Fruit fly (Drosophila melanogaster) whole organism, prepupa: ENCODE measurements around the gene Idh3a.

Experiments used
- CG10669 ChIP-seq: fragments of 200-800 bp; sonication (Bioruptor generic); optimal IDR thresholded peaks from 3 replicates; lab custom pipeline; 2018; ENCODE audit warnings: missing biosample characterization, mild to moderate bottlenecking, missing genetic modification characterization, moderate library complexity
- CG11294 ChIP-seq: fragments of 200-800 bp; sonication (Bioruptor generic); IDR thresholded peaks from 2 replicates; pipeline ENCODE4 v1.3.6; 2022; ENCODE audit warnings: missing biosample characterization, missing genetic modification characterization
- CG15336 ChIP-seq: fragments of 200-800 bp; sonication (Bioruptor generic); IDR thresholded peaks from 2 replicates; pipeline ENCODE4 v1.3.6; 2022; ENCODE audit warnings: missing biosample characterization, missing genetic modification characterization
- CG1621 ChIP-seq: fragments of 200-800 bp; sonication (Bioruptor generic); optimal IDR thresholded peaks from 3 replicates; lab custom pipeline; 2018; ENCODE audit warnings: missing biosample characterization, mild to moderate bottlenecking, missing genetic modification characterization
- CG16779 ChIP-seq: fragments of 200-800 bp; sonication (Bioruptor generic); optimal IDR thresholded peaks from 3 replicates; lab custom pipeline; 2017; ENCODE audit warnings: missing biosample characterization, mild to moderate bottlenecking, missing genetic modification characterization
- CG3032 ChIP-seq: fragments of 200-800 bp; optimal IDR thresholded peaks from 2 replicates; lab custom pipeline; 2019; ENCODE audit warnings: missing biosample characterization, mild to moderate bottlenecking, missing genetic modification characterization, moderate library complexity
- CG32006 ChIP-seq: fragments of 200-800 bp; sonication (Bioruptor generic); optimal IDR thresholded peaks from 3 replicates; lab custom pipeline; 2017; ENCODE audit warnings: missing biosample characterization, mild to moderate bottlenecking, missing genetic modification characterization
- CG34406 ChIP-seq: fragments of 200-800 bp; sonication (Bioruptor generic); optimal IDR thresholded peaks from 3 replicates; lab custom pipeline; 2016; ENCODE audit warnings: missing biosample characterization, missing genetic modification characterization
- CG4318 ChIP-seq: fragments of 200-800 bp; sonication (Bioruptor generic); optimal IDR thresholded peaks from 3 replicates; lab custom pipeline; 2017; ENCODE audit warnings: missing biosample characterization, mild to moderate bottlenecking, missing genetic modification characterization
- CG6163 ChIP-seq: fragments of 200-800 bp; sonication (Bioruptor generic); IDR thresholded peaks from 3 replicates; pipeline ENCODE4 v1.3.6; 2022; ENCODE audit warnings: missing biosample characterization, missing genetic modification characterization
- CG6808 ChIP-seq: fragments of 200-800 bp; sonication (Bioruptor generic); optimal IDR thresholded peaks from 3 replicates; lab custom pipeline; 2017; ENCODE audit warnings: missing biosample characterization, missing genetic modification characterization, mild to moderate bottlenecking, moderate library complexity, missing genetic modification reagents
- CG6854 ChIP-seq: fragments of 200-800 bp; sonication (Bioruptor generic); optimal IDR thresholded peaks from 2 replicates; lab custom pipeline; 2017; ENCODE audit warnings: missing biosample characterization, mild to moderate bottlenecking, missing genetic modification characterization
- CG8119 ChIP-seq: fragments of 200-800 bp; sonication (Bioruptor generic); IDR thresholded peaks from 3 replicates; pipeline ENCODE4 v1.3.6; 2022; ENCODE audit warnings: missing biosample characterization, missing genetic modification characterization
- CG9139 ChIP-seq: fragments of 200-800 bp; sonication (Bioruptor generic); optimal IDR thresholded peaks from 3 replicates; lab custom pipeline; 2017; ENCODE audit warnings: missing biosample characterization, mild to moderate bottlenecking, missing genetic modification characterization
- Eip78C ChIP-seq: fragments of 200-800 bp; sonication (Bioruptor generic); peaks from one replicate; lab custom pipeline; 2016; ENCODE audit warnings: missing biosample characterization, missing genetic modification characterization
- Ets21C ChIP-seq: fragments of 200-800 bp; sonication (Bioruptor generic); optimal IDR thresholded peaks from 3 replicates; lab custom pipeline; 2016; ENCODE audit warnings: missing biosample characterization, missing genetic modification characterization
- Ets96B ChIP-seq: fragments of 200-800 bp; optimal IDR thresholded peaks from 2 replicates; lab custom pipeline; 2019; ENCODE audit warnings: missing biosample characterization, mild to moderate bottlenecking, missing genetic modification characterization, moderate library complexity
- Met ChIP-seq: fragments of 200-800 bp; sonication (Bioruptor generic); optimal IDR thresholded peaks from 3 replicates; lab custom pipeline; 2016; ENCODE audit warnings: missing biosample characterization, missing genetic modification characterization
- Smox ChIP-seq: fragments of 200-800 bp; sonication (Bioruptor generic); optimal IDR thresholded peaks from 3 replicates; lab custom pipeline; 2016; ENCODE audit warnings: missing biosample characterization, missing genetic modification characterization
- Sox102F ChIP-seq: fragments of 200-800 bp; sonication (Bioruptor generic); optimal IDR thresholded peaks from 2 replicates; lab custom pipeline; 2016; ENCODE audit warnings: missing biosample characterization, mild to moderate bottlenecking, missing genetic modification characterization
- Sox14 ChIP-seq: fragments of 200-800 bp; sonication (Bioruptor generic); optimal IDR thresholded peaks from 3 replicates; lab custom pipeline; 2016; ENCODE audit warnings: missing biosample characterization, missing genetic modification characterization
- achi ChIP-seq: fragments of 200-800 bp; sonication (Bioruptor generic); optimal IDR thresholded peaks from 3 replicates; lab custom pipeline; 2016; ENCODE audit warnings: missing biosample characterization, missing genetic modification characterization
- acj6 ChIP-seq: fragments of 200-800 bp; sonication (Bioruptor generic); optimal IDR thresholded peaks from 3 replicates; lab custom pipeline; 2016; ENCODE audit warnings: missing biosample characterization, missing genetic modification characterization
- dac ChIP-seq: fragments of 200-800 bp; sonication (Bioruptor generic); optimal IDR thresholded peaks from 2 replicates; lab custom pipeline; 2017; ENCODE audit warnings: missing biosample characterization, mild to moderate bottlenecking, missing genetic modification characterization
- dsx ChIP-seq: fragments of 200-800 bp; optimal IDR thresholded peaks from 3 replicates; lab custom pipeline; 2019; ENCODE audit warnings: missing biosample characterization, mild to moderate bottlenecking, missing genetic modification characterization, moderate library complexity; ENCODE audit not compliant: poor library complexity, severe bottlenecking
- eg ChIP-seq: fragments of 200-800 bp; sonication (Bioruptor generic); IDR thresholded peaks from 3 replicates; pipeline ENCODE4 v1.3.6; 2022; ENCODE audit warnings: missing biosample characterization, missing genetic modification characterization
- esn ChIP-seq: fragments of 200-800 bp; sonication (Bioruptor generic); optimal IDR thresholded peaks from 2 replicates; lab custom pipeline; 2016; ENCODE audit warnings: missing biosample characterization, mild to moderate bottlenecking, missing genetic modification characterization, moderate library complexity
- fd59A ChIP-seq: fragments of 200-800 bp; sonication (Bioruptor generic); optimal IDR thresholded peaks from 2 replicates; lab custom pipeline; 2017; ENCODE audit warnings: missing biosample characterization, mild to moderate bottlenecking, missing genetic modification characterization, missing genetic modification reagents
- pdm3 ChIP-seq: fragments of 200-800 bp; sonication (Bioruptor generic); optimal IDR thresholded peaks from 3 replicates; lab custom pipeline; 2016; ENCODE audit warnings: missing biosample characterization, missing genetic modification characterization
- salr ChIP-seq, 2 experiments: fragments of 200-800 bp; sonication (Bioruptor generic); optimal IDR thresholded peaks; 3 replicates each; lab custom pipeline; 2016 to 2018; ENCODE audit warnings: missing biosample characterization in 2 of 2, missing genetic modification characterization in 2 of 2, mild to moderate bottlenecking in 1 of 2
- spab ChIP-seq: fragments of 200-800 bp; sonication (Bioruptor generic); optimal IDR thresholded peaks from 2 replicates; lab custom pipeline; 2017; ENCODE audit warnings: missing biosample characterization, mild to moderate bottlenecking, missing genetic modification characterization, missing genetic modification reagents
- ss ChIP-seq, 2 experiments: fragments of 200-800 bp; sonication (Bioruptor generic); optimal IDR thresholded peaks; 2 replicates in 1 of 2; 3 replicates in 1 of 2; lab custom pipeline; 2017 to 2018; ENCODE audit warnings: mild to moderate bottlenecking in 2 of 2, missing biosample characterization in 2 of 2, missing genetic modification characterization in 2 of 2, moderate library complexity in 1 of 2
- svp ChIP-seq: fragments of 200-800 bp; sonication (Bioruptor generic); peaks from one replicate; lab custom pipeline; 2016; ENCODE audit warnings: missing biosample characterization, missing genetic modification characterization
- topi ChIP-seq: fragments of 200-800 bp; sonication (Bioruptor generic); optimal IDR thresholded peaks from 3 replicates; lab custom pipeline; 2016; ENCODE audit warnings: missing biosample characterization, missing genetic modification characterization

The Idh3a gene

dm6 chrX:19491984-19492584, 29.5 kb downstream of the Idh3a start, which contains the start of the genes pcm and ND-18:
TSS of gene pcm (minus strand) at chrX:19492011.
TSS of gene ND-18 (plus strand) at chrX:19492421.
- TF ChIP-seq CG6163 (GFP tag; lab: Robert Waterston, UW) (0 out of 3 replicates have a peak, but pooled peaks have one; percentile 17), CG34406 (GFP tag; lab: Kevin White, UChicago) (no peak), eg (GFP tag; lab: Robert Waterston, UW) (no peak)

- peak; percentile 37 for TF ChIP-seq CG6854 (GFP tag; lab: Kevin White, UChicago)
- peak; percentile 66 for TF ChIP-seq dsx (GFP tag; lab: Kevin White, UChicago)
- TF ChIP-seq eg (GFP tag; lab: Robert Waterston, UW) = peak; percentile 53; the same call in 2 of the 3 replicates
- no peak for TF ChIP-seq CG32006
- no peak for TF ChIP-seq acj6 (GFP tag; lab: Kevin White, UChicago)
- peak; percentile 73 for TF ChIP-seq Ets96B (tag; lab: Kevin White, UChicago)
- TF ChIP-seq CG9139 (GFP tag; lab: Kevin White, UChicago) = peak; percentile 87
- TF ChIP-seq fd59A (GFP tag; lab: Kevin White, UChicago) = peak; percentile 31
- peak; percentile 76 for TF ChIP-seq CG1621 (tag; lab: Kevin White, UChicago)
- peak; percentile 86 to 91 for TF ChIP-seq ss (GFP tag; optimal IDR thresholded peaks at IDR 0.05; lab: Kevin White, UChicago)
- TF ChIP-seq CG3032 = peak; percentile 68
- peak; percentile 62 for TF ChIP-seq CG16779 (tag; lab: Kevin White, UChicago)
- TF ChIP-seq CG15336 (GFP tag; lab: Robert Waterston, UW) = peak; percentile 37
- TF ChIP-seq CG6163 (GFP tag; lab: Robert Waterston, UW) = peak; percentile 79; the same call in 2 of the 3 replicates
- TF ChIP-seq CG10669 (GFP tag; lab: Kevin White, UChicago) = no peak
- TF ChIP-seq CG8119 = peak; percentile 56
- peak in 1 of 2 experiments; percentile 53 for TF ChIP-seq salr (GFP tag; optimal IDR thresholded peaks at IDR 0.05; lab: Kevin White, UChicago)
- no peak for TF ChIP-seq Sox102F
These were observed 36.6 kb downstream of the Idh3a start for dm6 chrX:19485057-19485456.

dm6 chrX:19480544-19481127, 41.0 kb downstream of the Idh3a start:
- no peak for TF ChIP-seq esn (GFP tag; lab: Kevin White, UChicago)
- no peak for TF ChIP-seq topi (GFP tag; lab: Kevin White, UChicago)
- no peak for TF ChIP-seq CG11294
- TF ChIP-seq achi (GFP tag; lab: Kevin White, UChicago) = no peak
- no peak for TF ChIP-seq dac (GFP tag; lab: Kevin White, UChicago)
- no peak for TF ChIP-seq fd59A (GFP tag; lab: Kevin White, UChicago)
- TF ChIP-seq Met (GFP tag; lab: Kevin White, UChicago) = no peak
- no peak for TF ChIP-seq CG6854 (GFP tag; lab: Kevin White, UChicago)
- no peak for TF ChIP-seq Smox (GFP tag; lab: Kevin White, UChicago)

- TF ChIP-seq CG15336 (GFP tag; lab: Robert Waterston, UW) = no peak
- TF ChIP-seq dsx (GFP tag; lab: Kevin White, UChicago) = peak; percentile 74
- no peak for TF ChIP-seq esn (GFP tag; lab: Kevin White, UChicago)
- peak; percentile 45 for TF ChIP-seq Sox14 (GFP tag; lab: Kevin White, UChicago)
- no peak for TF ChIP-seq spab (GFP tag; lab: Kevin White, UChicago)
- no peak for TF ChIP-seq pdm3 (GFP tag; lab: Kevin White, UChicago)
- TF ChIP-seq CG8119 = no peak
- TF ChIP-seq Sox102F = no peak
These were observed 41.7 kb downstream of the Idh3a start, which contains the start of the genes Naa15-16 and mRpS14 for dm6 chrX:19479869-19480326. TSS of gene Naa15-16 (plus strand) at chrX:19479984. TSS of gene mRpS14 (minus strand) at chrX:19480238.

- TF ChIP-seq Eip78C (GFP tag; lab: Kevin White, UChicago) = no peak
- no peak for TF ChIP-seq svp (GFP tag; lab: Kevin White, UChicago)
- no peak for TF ChIP-seq topi (GFP tag; lab: Kevin White, UChicago)
- no peak for TF ChIP-seq CG11294
- TF ChIP-seq CG4318 = no peak
- TF ChIP-seq Ets21C = no peak
- no peak for TF ChIP-seq CG6808 (GFP tag; lab: Kevin White, UChicago)
- no peak for TF ChIP-seq CG15336 (GFP tag; lab: Robert Waterston, UW)
These were observed 42.5 kb downstream of the Idh3a start, which contains the start of gene CG32533 for dm6 chrX:19479134-19479533. TSS of gene CG32533 (minus strand) at chrX:19479411.
